Fruit fly (Drosophila melanogaster) whole organism, embryonic: Measurements from ENCODE around the gene Acp76A.

ENCODE experiments used
- Adf1 ChIP-seq: fragments of 200-800 bp; sonication (Bioruptor generic); IDR thresholded peaks from 2 replicates; pipeline ENCODE4 v1.3.6; 2022; ENCODE audit warnings: missing biosample characterization, missing genetic modification characterization
- B-H1 ChIP-seq: fragments of 200-800 bp; sonication (Bioruptor generic); IDR thresholded peaks from 3 replicates; pipeline ENCODE4 v1.3.6; 2022; ENCODE audit warnings: missing biosample characterization, missing genetic modification characterization
- CG10209 ChIP-seq: fragments of 200-800 bp; sonication (Bioruptor generic); optimal IDR thresholded peaks from 3 replicates; lab custom pipeline; 2017; ENCODE audit warnings: missing biosample characterization, mild to moderate bottlenecking, missing genetic modification characterization, missing genetic modification reagents
- CG10431 ChIP-seq: fragments of 200-800 bp; sonication (Bioruptor generic); optimal IDR thresholded peaks from 3 replicates; lab custom pipeline; 2018; ENCODE audit warnings: missing biosample characterization, mild to moderate bottlenecking, missing genetic modification characterization
- CG10565 ChIP-seq: fragments of 200-800 bp; sonication (Bioruptor generic); optimal IDR thresholded peaks from 3 replicates; lab custom pipeline; 2016; ENCODE audit warnings: missing biosample characterization, mild to moderate bottlenecking, missing genetic modification characterization
- CG10979 ChIP-seq: fragments of 200-800 bp; sonication (Bioruptor generic); optimal IDR thresholded peaks from 2 replicates; lab custom pipeline; 2018; ENCODE audit warnings: missing biosample characterization, mild to moderate bottlenecking, missing genetic modification characterization, moderate library complexity
- CG12155 ChIP-seq: fragments of 200-800 bp; sonication (Bioruptor generic); optimal IDR thresholded peaks from 3 replicates; lab custom pipeline; 2016; ENCODE audit warnings: missing biosample characterization, missing genetic modification characterization
- CG12659 ChIP-seq: fragments of 200-800 bp; sonication (Bioruptor generic); optimal IDR thresholded peaks from 3 replicates; lab custom pipeline; 2017; ENCODE audit warnings: mild to moderate bottlenecking, missing biosample characterization, missing genetic modification reagents, missing genetic modification characterization
- CG17802 ChIP-seq: fragments of 200-800 bp; sonication (Bioruptor generic); optimal IDR thresholded peaks from 2 replicates; lab custom pipeline; 2018; ENCODE audit warnings: missing biosample characterization, mild to moderate bottlenecking, missing genetic modification characterization, moderate library complexity
- CG18011 ChIP-seq: fragments of 200-800 bp; sonication (Bioruptor generic); optimal IDR thresholded peaks from 2 replicates; lab custom pipeline; 2017; ENCODE audit warnings: missing biosample characterization, missing genetic modification characterization, mild to moderate bottlenecking, moderate library complexity, missing genotype
- CG3726 ChIP-seq: fragments of 200-800 bp; sonication (Bioruptor generic); IDR thresholded peaks from 3 replicates; pipeline ENCODE4, ENCODE4 v1.3.6; 2022; ENCODE audit warnings: missing biosample characterization, missing genetic modification characterization
- CG3838 ChIP-seq: fragments of 200-800 bp; sonication (Bioruptor generic); optimal IDR thresholded peaks from 3 replicates; lab custom pipeline; 2016; ENCODE audit warnings: missing biosample characterization, missing genetic modification characterization
- CG4328 ChIP-seq: fragments of 200-800 bp; sonication (Bioruptor generic); optimal IDR thresholded peaks from 3 replicates; lab custom pipeline; 2017; ENCODE audit warnings: missing biosample characterization, missing genetic modification reagents, missing genetic modification characterization
- CG4820 ChIP-seq: fragments of 200-800 bp; sonication (Bioruptor generic); optimal IDR thresholded peaks from 3 replicates; lab custom pipeline; 2016; ENCODE audit warnings: missing biosample characterization, missing genetic modification characterization
- CG6854 ChIP-seq: fragments of 200-800 bp; sonication (Bioruptor generic); optimal IDR thresholded peaks from 3 replicates; lab custom pipeline; 2017; ENCODE audit warnings: missing biosample characterization, mild to moderate bottlenecking, missing genetic modification characterization
- CG8281 ChIP-seq: fragments of 200-800 bp; sonication (Bioruptor generic); optimal IDR thresholded peaks from 2 replicates; lab custom pipeline; 2018; ENCODE audit warnings: missing biosample characterization, mild to moderate bottlenecking, missing genetic modification characterization, moderate library complexity
- CG8388 ChIP-seq: fragments of 200-800 bp; sonication (Bioruptor generic); optimal IDR thresholded peaks from 2 replicates; lab custom pipeline; 2019; ENCODE audit warnings: missing biosample characterization, mild to moderate bottlenecking, missing genetic modification characterization, moderate library complexity
- CG9876 ChIP-seq: fragments of 200-800 bp; sonication (Bioruptor generic); optimal IDR thresholded peaks from 2 replicates; lab custom pipeline; 2016; ENCODE audit warnings: missing biosample characterization, missing genetic modification characterization
- ERR ChIP-seq: fragments of 200-800 bp; sonication (Bioruptor generic); optimal IDR thresholded peaks from 2 replicates; lab custom pipeline; 2016; ENCODE audit warnings: missing biosample characterization, missing genetic modification characterization
- HLH4C ChIP-seq: fragments of 200-800 bp; sonication (Bioruptor generic); IDR thresholded peaks from 3 replicates; pipeline ENCODE4 v1.3.6; 2022; ENCODE audit warnings: missing biosample characterization, missing genetic modification characterization; ENCODE audit not compliant: partially characterized antibody
- Hr39 ChIP-seq: fragments of >200 bp; optimal IDR thresholded peaks from 2 replicates; lab custom pipeline; 2017
- Kr ChIP-seq: fragments of 200-800 bp; sonication (Bioruptor generic); optimal IDR thresholded peaks from 2 replicates; lab custom pipeline; 2017; ENCODE audit warnings: missing biosample characterization, mild to moderate bottlenecking, missing genetic modification characterization
- Lpt ChIP-seq: fragments of >200 bp; optimal IDR thresholded peaks from 2 replicates; lab custom pipeline; 2018; ENCODE audit warnings: missing biosample characterization, missing genetic modification characterization
- Oli ChIP-seq: fragments of 200-800 bp; sonication (Bioruptor generic); optimal IDR thresholded peaks from 2 replicates; lab custom pipeline; 2018; ENCODE audit warnings: missing biosample characterization, mild to moderate bottlenecking, missing genetic modification characterization, moderate library complexity
- Rfx ChIP-seq: fragments of 200-800 bp; sonication (Bioruptor generic); IDR thresholded peaks from 2 replicates; pipeline ENCODE4 v1.3.6; 2022; ENCODE audit warnings: missing biosample characterization, missing genetic modification characterization
- Stat92E ChIP-seq, 3 experiments: fragments of >200 bp in 2 of 3; fragments of 200-800 bp in 1 of 3; sonication (Bioruptor generic) in 1 of 3; optimal IDR thresholded peaks; 2 replicates each; lab custom pipeline; 2017 to 2019; ENCODE audit warnings: missing biosample characterization in 3 of 3, missing genetic modification characterization in 3 of 3, mild to moderate bottlenecking in 1 of 3, moderate library complexity in 1 of 3
- TFAM ChIP-seq: fragments of 200-800 bp; sonication (Bioruptor generic); optimal IDR thresholded peaks from 2 replicates; lab custom pipeline; 2017; ENCODE audit warnings: missing biosample characterization, missing genetic modification characterization, inconsistent platforms
- abd-A ChIP-seq: fragments of 200-800 bp; sonication (Bioruptor generic); optimal IDR thresholded peaks from 3 replicates; lab custom pipeline; 2019; ENCODE audit warnings: missing biosample characterization, mild to moderate bottlenecking, missing genetic modification characterization, moderate library complexity
- cad ChIP-seq: fragments of >200 bp; optimal IDR thresholded peaks from 2 replicates; lab custom pipeline; 2017; ENCODE audit warnings: missing biosample characterization, missing genetic modification characterization
- chm ChIP-seq: fragments of 200-800 bp; sonication (Bioruptor generic); IDR thresholded peaks from 2 replicates; pipeline ENCODE4 v1.3.6; 2022; ENCODE audit warnings: missing biosample characterization, missing genetic modification characterization
- crol ChIP-seq: fragments of 200-800 bp; sonication (Bioruptor generic); IDR thresholded peaks from 2 replicates; pipeline ENCODE4 v1.3.6; 2022; ENCODE audit warnings: missing biosample characterization, missing genetic modification characterization
- dan ChIP-seq: fragments of 200-800 bp; sonication (Bioruptor generic); IDR thresholded peaks from 2 replicates; pipeline ENCODE4 v1.3.6; 2022; ENCODE audit warnings: missing biosample characterization, missing genetic modification characterization
- dmrt11E ChIP-seq: fragments of 200-800 bp; sonication (Bioruptor generic); optimal IDR thresholded peaks from 3 replicates; lab custom pipeline; 2018; ENCODE audit warnings: missing biosample characterization, mild to moderate bottlenecking, missing genetic modification characterization, moderate library complexity
- exex ChIP-seq: fragments of 200-800 bp; sonication (Bioruptor generic); optimal IDR thresholded peaks from 4 replicates; lab custom pipeline; 2018; ENCODE audit warnings: missing biosample characterization, mild to moderate bottlenecking, missing genetic modification characterization, moderate library complexity
- fu2 ChIP-seq: fragments of 200-800 bp; sonication (Bioruptor generic); optimal IDR thresholded peaks from 2 replicates; lab custom pipeline; 2016; ENCODE audit warnings: missing biosample characterization, missing genetic modification characterization
- gcm ChIP-seq: fragments of 200-800 bp; sonication (Bioruptor generic); optimal IDR thresholded peaks from 2 replicates; lab custom pipeline; 2019; ENCODE audit warnings: missing biosample characterization, mild to moderate bottlenecking, missing genetic modification characterization, moderate library complexity
- hkb ChIP-seq, 2 experiments: fragments of 200-800 bp in 1 of 2; fragments of >200 bp in 1 of 2; sonication (Bioruptor generic) in 1 of 2; IDR thresholded peaks in 1 of 2; optimal IDR thresholded peaks in 1 of 2; 2 replicates each; pipeline versions ENCODE4 v1.3.6 to Lab custom; 2017 to 2022; ENCODE audit warnings: missing biosample characterization in 1 of 2, missing genetic modification characterization in 1 of 2
- kni ChIP-seq: fragments of 200-800 bp; sonication (Bioruptor generic); optimal IDR thresholded peaks from 3 replicates; lab custom pipeline; 2017; ENCODE audit warnings: mild to moderate bottlenecking, missing biosample characterization, missing genetic modification reagents, missing genetic modification characterization
- mirr ChIP-seq: fragments of 200-800 bp; sonication (Bioruptor generic); optimal IDR thresholded peaks from 3 replicates; lab custom pipeline; 2018; ENCODE audit warnings: missing biosample characterization, mild to moderate bottlenecking, missing genetic modification characterization
- oc ChIP-seq: fragments of 200-800 bp; sonication (Bioruptor generic); optimal IDR thresholded peaks from 2 replicates; lab custom pipeline; 2018; ENCODE audit warnings: missing biosample characterization, mild to moderate bottlenecking, missing genetic modification characterization, moderate library complexity
- odd ChIP-seq: fragments of 200-800 bp; sonication (Bioruptor generic); optimal IDR thresholded peaks from 2 replicates; lab custom pipeline; 2017; ENCODE audit warnings: missing biosample characterization, mild to moderate bottlenecking, missing genetic modification characterization
- p53 ChIP-seq: fragments of 200-800 bp; sonication (Bioruptor generic); optimal IDR thresholded peaks from 2 replicates; lab custom pipeline; 2016; ENCODE audit warnings: missing biosample characterization, missing genetic modification characterization
- pum ChIP-seq: fragments of 200-800 bp; sonication (Bioruptor generic); optimal IDR thresholded peaks from 2 replicates; lab custom pipeline; 2016; ENCODE audit warnings: missing biosample characterization, missing genetic modification characterization
- run ChIP-seq: fragments of 200-800 bp; sonication (Bioruptor generic); optimal IDR thresholded peaks from 3 replicates; lab custom pipeline; 2018; ENCODE audit warnings: missing biosample characterization, mild to moderate bottlenecking, missing genetic modification characterization
- sd ChIP-seq: fragments of 200-800 bp; sonication (Bioruptor generic); optimal IDR thresholded peaks from 3 replicates; lab custom pipeline; 2018; ENCODE audit warnings: missing biosample characterization, mild to moderate bottlenecking, missing genetic modification characterization, moderate library complexity
- shn ChIP-seq: fragments of 200-800 bp; sonication (Bioruptor generic); optimal IDR thresholded peaks from 3 replicates; lab custom pipeline; 2016; ENCODE audit warnings: missing biosample characterization, missing genetic modification characterization
- sob ChIP-seq: fragments of 200-800 bp; sonication (Bioruptor generic); IDR thresholded peaks from 2 replicates; pipeline ENCODE4 v1.3.6; 2022; ENCODE audit warnings: missing biosample characterization, missing genetic modification characterization
- trem ChIP-seq: fragments of 200-800 bp; optimal IDR thresholded peaks from 3 replicates; lab custom pipeline; 2019; ENCODE audit warnings: missing biosample characterization, mild to moderate bottlenecking, missing genetic modification characterization, moderate library complexity
- twi ChIP-seq: fragments of 200-800 bp; optimal IDR thresholded peaks from 2 replicates; lab custom pipeline; 2019; ENCODE audit warnings: missing biosample characterization, mild to moderate bottlenecking, missing genetic modification characterization, moderate library complexity
- zen ChIP-seq: fragments of 200-800 bp; sonication (Bioruptor generic); optimal IDR thresholded peaks from 3 replicates; lab custom pipeline; 2018; ENCODE audit warnings: missing biosample characterization, mild to moderate bottlenecking, missing genetic modification characterization, moderate library complexity
- zfh2 ChIP-seq: fragments of 200-800 bp; sonication (Bioruptor generic); optimal IDR thresholded peaks from 2 replicates; lab custom pipeline; 2016; ENCODE audit warnings: missing biosample characterization, missing genetic modification characterization

Acp76A gene

dm6 chr3L:19036119-19036518 is 15.7 kb downstream of the Acp76A start:
- TF ChIP-seq B-H1 (GFP tag; lab: Robert Waterston, UW), result no peak
- no peak for TF ChIP-seq CG4820
- no peak for TF ChIP-seq Rfx (GFP tag; lab: Robert Waterston, UW)
- no peak for TF ChIP-seq ERR
- TF ChIP-seq odd (GFP tag; lab: Kevin White, UChicago), result no peak
- peak; percentile 39 for TF ChIP-seq abd-A (tag; lab: Kevin White, UChicago)
- no peak for TF ChIP-seq dan
- TF ChIP-seq zfh2 (GFP tag; lab: Kevin White, UChicago), result no peak
- TF ChIP-seq cad (GFP tag; lab: Kevin White, UChicago), result peak; percentile 50
- TF ChIP-seq Lpt (GFP tag; lab: Kevin White, UChicago), result no peak
- TF ChIP-seq CG4328 (GFP tag; lab: Kevin White, UChicago), result no peak
- TF ChIP-seq CG10565 (GFP tag; lab: Kevin White, UChicago), result no peak
- TF ChIP-seq CG10979, result no peak
- TF ChIP-seq trem, result no peak
- no peak for TF ChIP-seq CG8281 (tag; lab: Kevin White, UChicago)
- TF ChIP-seq exex, result no peak
- no peak for TF ChIP-seq CG3726 (GFP tag; lab: Robert Waterston, UW)
- TF ChIP-seq kni (GFP tag; lab: Kevin White, UChicago), result peak; percentile 76
- no peak for TF ChIP-seq twi (tag; lab: Kevin White, UChicago)
- no peak for TF ChIP-seq CG12659
- TF ChIP-seq CG12155 (GFP tag; lab: Kevin White, UChicago), result no peak
- TF ChIP-seq HLH4C (GFP tag; lab: Robert Waterston, UW), result no peak
- TF ChIP-seq shn (GFP tag; lab: Kevin White, UChicago), result no peak
- TF ChIP-seq CG18011 (GFP tag; lab: Kevin White, UChicago), result no peak
- TF ChIP-seq crol (GFP tag; lab: Robert Waterston, UW), result 0 out of 2 replicates have a peak, but pooled peaks have one; percentile 24
- no peak for TF ChIP-seq p53
- no peak for TF ChIP-seq mirr
- no peak for TF ChIP-seq CG10209 (GFP tag; lab: Kevin White, UChicago)
- TF ChIP-seq CG3838 (GFP tag; lab: Kevin White, UChicago), result no peak
- no peak for TF ChIP-seq Oli (tag; lab: Kevin White, UChicago)
- TF ChIP-seq Kr, result peak; percentile 91
- TF ChIP-seq CG10431 (GFP tag; lab: Kevin White, UChicago), result no peak
- peak; percentile 33 for TF ChIP-seq gcm (GFP tag; lab: Kevin White, UChicago)
- TF ChIP-seq CG17802 (tag; lab: Kevin White, UChicago), result no peak
- TF ChIP-seq Hr39 (lab: Kevin White, UChicago), result no peak
- TF ChIP-seq Stat92E (GFP tag; optimal IDR thresholded peaks at IDR 0.05; lab: Kevin White, UChicago), result peak in 1 of 3 experiments; percentile 87
- TF ChIP-seq TFAM (GFP tag; lab: Kevin White, UChicago), result no peak
- peak; percentile 89 for TF ChIP-seq oc
- peak; percentile 74 for TF ChIP-seq zen (tag; lab: Kevin White, UChicago)
- no peak for TF ChIP-seq CG6854
- TF ChIP-seq CG9876 (GFP tag; lab: Kevin White, UChicago), result no peak
- no peak for TF ChIP-seq CG8388 (GFP tag; lab: Kevin White, UChicago)
- no peak for TF ChIP-seq pum
- no peak for TF ChIP-seq dmrt11E (tag; lab: Kevin White, UChicago)
- no peak for TF ChIP-seq sob (GFP tag; lab: Robert Waterston, UW)
- peak; percentile 94 for TF ChIP-seq sd (tag; lab: Kevin White, UChicago)
- no peak for TF ChIP-seq chm (GFP tag; lab: Robert Waterston, UW)
- no peak for TF ChIP-seq Adf1 (GFP tag; lab: Robert Waterston, UW)
- no peak for TF ChIP-seq run
- TF ChIP-seq hkb (optimal IDR thresholded peaks at IDR 0.05; lab: Kevin White, UChicago), result no peak
- TF ChIP-seq hkb (GFP tag; IDR thresholded peaks at IDR 0.05; lab: Robert Waterston, UW), result no peak
- no peak for TF ChIP-seq fu2 (GFP tag; lab: Kevin White, UChicago)
